Worm (Caenorhabditis elegans) whole organism, L1 larva: Measurements from ENCODE around the gene cbs-1.

Source experiments
- aly-2 ChIP-seq: fragments of 150-350 bp; optimal IDR thresholded peaks from 2 replicates; lab custom pipeline; 2014; ENCODE audit warnings: missing biosample characterization, missing genetic modification characterization
- blmp-1 ChIP-seq: fragments of 150-350 bp; optimal IDR thresholded peaks from 2 replicates; lab custom pipeline; 2014; ENCODE audit warnings: missing biosample characterization, missing genetic modification characterization
- ceh-63 ChIP-seq: fragments of 200-800 bp; sonication (Bioruptor generic); optimal IDR thresholded peaks from 2 replicates; lab custom pipeline; 2018; ENCODE audit warnings: mild to moderate bottlenecking, missing genetic modification characterization, missing compliant biosample characterization
- ceh-82 ChIP-seq, 3 experiments: fragments of 150-350 bp in 1 of 3; sonication (generic microtip) in 2 of 3; optimal IDR thresholded peaks; 2 replicates each; lab custom pipeline; 2014 to 2017; ENCODE audit warnings: missing biosample characterization in 3 of 3, missing genetic modification characterization in 3 of 3
- ceh-90 ChIP-seq: sonication (generic microtip); optimal IDR thresholded peaks from 2 replicates; lab custom pipeline; 2016; ENCODE audit warnings: missing genetic modification characterization, missing compliant biosample characterization
- ces-1 ChIP-seq: fragments of 150-350 bp; optimal IDR thresholded peaks from 2 replicates; lab custom pipeline; 2014; ENCODE audit warnings: missing biosample characterization, missing genetic modification reagents, missing genetic modification characterization
- dpl-1 ChIP-seq, 3 experiments: fragments of 150-350 bp in 2 of 3; sonication (generic microtip) in 1 of 3; optimal IDR thresholded peaks; 2 replicates each; lab custom pipeline; 2014 to 2017; ENCODE audit warnings: missing biosample characterization in 3 of 3, missing genetic modification characterization in 3 of 3, missing genetic modification reagents in 3 of 3
- efl-1 ChIP-seq, 4 experiments: fragments of 150-350 bp; optimal IDR thresholded peaks in 3 of 4; peaks in 1 of 4; 1 replicate in 1 of 4; 2 replicates in 3 of 4; lab custom pipeline; 2014; ENCODE audit warnings: missing biosample characterization in 2 of 4, missing genetic modification characterization in 2 of 4, missing genetic modification reagents in 2 of 4
- efl-3 ChIP-seq: fragments of 200-800 bp; sonication (Bioruptor generic); optimal IDR thresholded peaks from 2 replicates; lab custom pipeline; 2018; ENCODE audit warnings: mild to moderate bottlenecking, missing genetic modification characterization, missing compliant biosample characterization
- elt-2 ChIP-seq: sonication (generic microtip); optimal IDR thresholded peaks from 2 replicates; lab custom pipeline; 2016; ENCODE audit warnings: missing genetic modification characterization, mild to moderate bottlenecking, inconsistent platforms, missing compliant biosample characterization, missing genetic modification reagents
- fkh-10 ChIP-seq: sonication (generic microtip); optimal IDR thresholded peaks from 2 replicates; lab custom pipeline; 2017; ENCODE audit warnings: missing biosample characterization, missing genetic modification reagents, missing genetic modification characterization
- fkh-4 ChIP-seq: sonication (generic microtip); optimal IDR thresholded peaks from 2 replicates; lab custom pipeline; 2016; ENCODE audit warnings: missing compliant biosample characterization, missing genetic modification characterization, borderline replicate concordance
- fkh-8 ChIP-seq: sonication (generic microtip); optimal IDR thresholded peaks from 2 replicates; lab custom pipeline; 2016; ENCODE audit warnings: mild to moderate bottlenecking, missing genetic modification characterization, missing compliant biosample characterization
- grh-1 ChIP-seq: fragments of 200-800 bp; sonication (Bioruptor generic); IDR thresholded peaks from 2 replicates; pipeline ENCODE4 v1.3.6; 2022; ENCODE audit warnings: missing genetic modification reagents, missing genetic modification characterization, missing compliant biosample characterization
- hlh-17 ChIP-seq: fragments of 200-800 bp; sonication (Bioruptor generic); optimal IDR thresholded peaks from 2 replicates; lab custom pipeline; 2018; ENCODE audit warnings: missing genetic modification characterization, mild to moderate bottlenecking, missing compliant biosample characterization, moderate library complexity, borderline replicate concordance
- hpl-2 ChIP-seq: fragments of 150-350 bp; optimal IDR thresholded peaks from 2 replicates; lab custom pipeline; 2014; ENCODE audit warnings: missing biosample characterization, missing genetic modification reagents, missing genetic modification characterization
- jun-1 ChIP-seq: fragments of 150-350 bp; optimal IDR thresholded peaks from 2 replicates; lab custom pipeline; 2014; ENCODE audit warnings: missing biosample characterization, missing genetic modification reagents, missing genetic modification characterization
- lin-14 ChIP-seq: fragments of 200-800 bp; sonication (Bioruptor generic); optimal IDR thresholded peaks from 2 replicates; lab custom pipeline; 2018; ENCODE audit warnings: mild to moderate bottlenecking, missing genetic modification characterization, moderate library complexity, missing compliant biosample characterization
- lin-15B ChIP-seq: fragments of 150-350 bp; sonication (generic microtip); optimal IDR thresholded peaks from 3 replicates; lab custom pipeline; 2014; ENCODE audit warnings: missing biosample characterization, missing genetic modification characterization
- lin-35 ChIP-seq, 2 experiments: fragments of 150-350 bp; optimal IDR thresholded peaks; 2 replicates each; lab custom pipeline; 2014; ENCODE audit warnings: missing biosample characterization in 2 of 2, missing genetic modification characterization in 2 of 2, missing genetic modification reagents in 2 of 2
- lir-3 ChIP-seq: sonication (generic microtip); optimal IDR thresholded peaks from 2 replicates; lab custom pipeline; 2016; ENCODE audit warnings: mild to moderate bottlenecking, missing genetic modification characterization, moderate library complexity, missing compliant biosample characterization; ENCODE audit not compliant: poor library complexity
- mef-2 ChIP-seq: fragments of 150-350 bp; optimal IDR thresholded peaks from 2 replicates; lab custom pipeline; 2014; ENCODE audit warnings: missing biosample characterization, missing genetic modification characterization
- mep-1 ChIP-seq: fragments of 150-350 bp; optimal IDR thresholded peaks from 2 replicates; lab custom pipeline; 2014; ENCODE audit warnings: missing biosample characterization, missing genetic modification characterization
- nhr-11 ChIP-seq: fragments of 150-350 bp; optimal IDR thresholded peaks from 2 replicates; lab custom pipeline; 2014; ENCODE audit warnings: missing biosample characterization, missing genetic modification characterization
- nhr-47 ChIP-seq: sonication (generic microtip); optimal IDR thresholded peaks from 2 replicates; lab custom pipeline; 2016; ENCODE audit warnings: mild to moderate bottlenecking, missing genetic modification characterization, moderate library complexity, missing compliant biosample characterization
- nhr-76 ChIP-seq: sonication (generic microtip); optimal IDR thresholded peaks from 2 replicates; lab custom pipeline; 2017; ENCODE audit warnings: missing biosample characterization, missing genetic modification characterization
- nhr-85 ChIP-seq: sonication (generic microtip); peaks from one replicate; lab custom pipeline; 2016; ENCODE audit warnings: missing genetic modification characterization, inconsistent platforms, missing compliant biosample characterization
- rnt-1 ChIP-seq: sonication (generic microtip); optimal IDR thresholded peaks from 2 replicates; lab custom pipeline; 2016; ENCODE audit warnings: mild to moderate bottlenecking, missing genetic modification characterization, moderate library complexity, missing compliant biosample characterization
- snpc-4 ChIP-seq: fragments of 150-350 bp; optimal IDR thresholded peaks from 2 replicates; lab custom pipeline; 2014; ENCODE audit warnings: missing biosample characterization, missing genetic modification characterization
- snu-23 ChIP-seq: sonication (generic microtip); optimal IDR thresholded peaks from 2 replicates; lab custom pipeline; 2016; ENCODE audit warnings: missing genetic modification characterization, missing compliant biosample characterization
- sox-4 ChIP-seq: sonication (generic microtip); optimal IDR thresholded peaks from 2 replicates; lab custom pipeline; 2016; ENCODE audit warnings: missing genetic modification characterization, missing compliant biosample characterization
- sptf-1 ChIP-seq: fragments of 150-350 bp; optimal IDR thresholded peaks from 2 replicates; lab custom pipeline; 2014; ENCODE audit warnings: missing biosample characterization, missing genetic modification characterization
- sup-37 ChIP-seq: fragments of 200-800 bp; sonication (Bioruptor generic); optimal IDR thresholded peaks from 2 replicates; lab custom pipeline; 2018; ENCODE audit warnings: mild to moderate bottlenecking, missing genetic modification characterization, missing compliant biosample characterization
- tbx-2 ChIP-seq: sonication (generic microtip); optimal IDR thresholded peaks from 2 replicates; lab custom pipeline; 2016; ENCODE audit warnings: missing genetic modification characterization, missing compliant biosample characterization
- tlp-1 ChIP-seq: fragments of 150-350 bp; optimal IDR thresholded peaks from 2 replicates; lab custom pipeline; 2014; ENCODE audit warnings: missing biosample characterization, missing genetic modification characterization
- unc-62 ChIP-seq: fragments of 150-350 bp; optimal IDR thresholded peaks from 2 replicates; lab custom pipeline; 2014; ENCODE audit warnings: missing biosample characterization, missing genetic modification reagents, missing genetic modification characterization
- ztf-11 ChIP-seq, 2 experiments: sonication (generic microtip); optimal IDR thresholded peaks; 2 replicates each; lab custom pipeline; 2016 to 2017; ENCODE audit warnings: missing genetic modification characterization in 2 of 2, missing biosample characterization in 1 of 2, missing compliant biosample characterization in 1 of 2

The cbs-1 gene

DNA sequence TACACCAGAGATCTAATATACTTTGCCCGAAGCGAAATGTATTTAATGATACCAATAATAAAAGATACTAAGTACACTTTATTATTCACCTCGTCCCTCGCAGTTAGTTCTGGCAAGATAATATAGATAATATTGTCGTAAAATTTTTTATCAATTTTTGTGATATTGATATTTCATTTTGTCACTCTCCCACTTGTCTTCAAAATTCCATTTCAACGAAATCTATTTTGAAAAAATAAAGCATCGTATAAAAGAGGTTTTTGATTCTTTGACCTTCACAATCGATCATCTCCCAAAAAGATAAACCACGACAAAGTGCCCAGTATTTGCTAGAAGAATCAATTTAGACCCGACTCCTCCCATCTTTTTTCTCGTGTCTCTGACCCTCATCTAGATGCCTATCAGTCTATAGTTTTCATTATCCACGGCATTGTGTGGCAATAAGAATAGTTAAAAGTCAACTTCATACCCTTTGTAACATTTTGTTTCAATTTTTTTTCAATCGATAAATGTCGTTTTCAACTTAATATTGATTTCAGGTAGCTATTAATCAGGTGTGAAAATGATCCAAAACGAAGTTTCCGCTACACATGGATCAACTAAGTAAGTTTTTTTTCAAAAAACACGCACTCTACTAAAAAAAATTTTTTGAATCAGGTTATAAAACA is at the start of gene cbs-1 (continued):
- no peak for TF ChIP-seq blmp-1 (tag; lab: Kevin White, UChicago)
- TF ChIP-seq rnt-1 (tag; lab: Kevin White, UChicago): no peak
- TF ChIP-seq fkh-8 (tag; lab: Kevin White, UChicago): no peak
- TF ChIP-seq aly-2 (tag; lab: Kevin White, UChicago): no peak
- no peak for TF ChIP-seq ces-1 (GFP tag; lab: Kevin White, UChicago)
- TF ChIP-seq nhr-11 (tag; lab: Kevin White, UChicago): no peak
- TF ChIP-seq lin-14 (GFP tag; lab: Kevin White, UChicago): peak; percentile 46
- no peak for TF ChIP-seq sox-4 (tag; lab: Kevin White, UChicago)

DNA sequence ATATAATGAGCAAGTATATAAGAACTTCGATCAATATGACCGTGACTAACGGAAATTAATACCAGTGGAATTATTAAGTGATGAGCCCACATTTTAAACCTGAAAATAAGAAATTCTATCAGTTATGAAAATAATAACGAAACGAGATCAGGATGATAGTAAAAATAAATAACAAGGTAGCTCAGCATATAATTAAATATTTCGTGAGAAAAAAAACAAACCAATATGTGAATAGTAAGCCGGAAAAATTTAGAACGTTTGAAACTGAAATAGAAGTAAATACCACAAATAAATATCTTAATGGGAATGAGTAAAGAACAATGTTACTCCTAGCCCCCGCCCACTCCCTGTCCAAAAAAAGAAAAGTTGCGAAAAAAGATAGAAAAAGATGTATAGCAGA is 45.4 kb upstream of the cbs-1 start, which contains the start of gene F19C6.3:
Gene F19C6.3, minus strand, starts transcription at position 101 of the 400 bp plus-strand sequence.
- TF ChIP-seq grh-1 (GFP tag; lab: Robert Waterston, UW): no peak
- TF ChIP-seq efl-1 (optimal IDR thresholded peaks at IDR 0.05; lab: Kevin White, UChicago): no peak
- peak in 1 of 2 experiments; percentile 19 for TF ChIP-seq efl-1 (GFP tag; optimal IDR thresholded peaks at IDR 0.05 in 1 of 2; lab: Kevin White, UChicago)
- TF ChIP-seq, all 84 proteins: peak for 1

DNA sequence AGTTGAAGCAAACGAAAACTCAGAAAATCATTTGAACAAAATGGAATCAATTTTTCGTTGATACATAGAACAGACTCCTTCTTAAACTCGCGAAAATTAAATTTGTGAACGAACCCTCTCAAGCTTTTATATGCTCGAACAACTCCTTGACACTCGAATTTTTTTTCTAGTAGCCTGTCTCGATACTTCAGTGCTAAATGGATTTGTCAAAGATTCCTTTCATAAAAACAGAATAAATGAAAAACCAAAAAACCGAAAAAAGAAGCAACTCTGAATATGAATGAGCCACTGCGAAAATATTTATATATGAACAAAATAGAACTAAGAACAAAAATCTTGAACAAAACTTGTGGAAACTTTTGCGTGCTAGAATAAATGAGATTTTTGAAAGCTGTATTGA is 44.1 kb upstream of the cbs-1 start:
- TF ChIP-seq snpc-4 (no peak), fkh-10 (peak; percentile 73), rnt-1 (tag; lab: Kevin White, UChicago) (no peak), ceh-90 (tag; lab: Kevin White, UChicago) (no peak)

DNA sequence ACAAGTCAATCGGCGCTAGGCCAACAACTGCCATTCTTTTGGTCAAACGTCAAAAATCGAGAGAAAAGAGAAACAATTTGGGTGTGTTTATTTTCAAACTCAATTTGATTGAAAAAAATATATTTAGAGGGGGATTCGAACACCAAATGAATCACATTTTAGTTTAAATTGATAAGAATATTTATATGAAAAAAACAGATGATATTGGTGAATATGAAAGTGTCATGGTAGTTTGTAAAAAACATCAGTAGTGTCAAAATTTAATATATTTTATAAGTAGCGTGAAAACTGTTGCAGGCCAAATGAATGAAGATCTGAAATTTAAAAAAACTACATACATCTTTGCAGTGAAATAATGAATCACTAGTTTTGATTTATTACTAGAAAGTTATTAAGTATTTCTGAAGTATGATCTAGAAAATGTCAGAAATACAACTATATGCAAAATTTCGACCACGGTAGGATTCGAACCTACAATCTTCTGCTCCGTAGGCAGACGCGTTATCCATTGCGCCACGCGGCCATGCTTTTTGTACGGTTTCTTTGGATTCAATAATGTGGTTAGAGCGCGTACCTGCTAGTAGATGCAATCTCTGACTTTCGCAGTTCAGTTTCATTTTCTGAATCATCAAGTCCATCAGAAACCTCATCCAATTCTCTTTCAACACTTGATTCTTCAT is 36.0 kb upstream of the cbs-1 start, which contains the start of gene F19C6.4:
Gene F19C6.4, minus strand, starts transcription at position 51 of the 680 bp plus-strand sequence.
- no peak for TF ChIP-seq ceh-82 (tag; optimal IDR thresholded peaks at IDR 0.05; lab: Kevin White, UChicago)
- TF ChIP-seq jun-1 (tag; lab: Kevin White, UChicago): no peak
- TF ChIP-seq tbx-2 (tag; lab: Kevin White, UChicago): no peak

DNA sequence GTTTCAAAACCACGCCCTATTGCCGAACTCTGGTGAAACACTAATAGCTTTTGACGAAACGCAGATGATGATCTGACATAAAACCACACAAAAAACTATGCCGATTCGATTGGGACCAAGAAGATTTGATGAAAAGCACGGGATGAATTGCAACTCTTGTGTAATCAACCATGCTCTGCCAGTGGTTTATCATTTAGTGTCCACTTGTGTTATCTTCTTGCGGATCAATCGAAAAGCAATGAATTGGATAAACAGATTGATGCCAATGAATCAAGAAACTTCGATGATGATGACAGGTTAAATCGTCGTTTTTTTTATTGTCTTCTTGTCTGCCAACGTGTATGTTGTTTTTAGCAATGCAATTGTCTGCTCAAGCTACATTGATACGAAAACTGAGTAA is 32.1 kb upstream of the cbs-1 start, which contains the start of gene F42G10.1:
Gene F42G10.1, minus strand, starts transcription at position 151 of the 400 bp plus-strand sequence.
- TF ChIP-seq lin-14 (GFP tag; lab: Kevin White, UChicago) (peak; percentile 25), lin-15B (tag; lab: Kevin White, UChicago) (no peak), mef-2 (tag; lab: Kevin White, UChicago) (no peak), elt-2 (tag; lab: Kevin White, UChicago) (no peak), rnt-1 (tag; lab: Kevin White, UChicago) (peak; percentile 5), fkh-4 (no peak), sup-37 (GFP tag; lab: Kevin White, UChicago) (no peak), hpl-2 (GFP tag; lab: Kevin White, UChicago) (no peak), tlp-1 (tag; lab: Kevin White, UChicago) (no peak)

DNA sequence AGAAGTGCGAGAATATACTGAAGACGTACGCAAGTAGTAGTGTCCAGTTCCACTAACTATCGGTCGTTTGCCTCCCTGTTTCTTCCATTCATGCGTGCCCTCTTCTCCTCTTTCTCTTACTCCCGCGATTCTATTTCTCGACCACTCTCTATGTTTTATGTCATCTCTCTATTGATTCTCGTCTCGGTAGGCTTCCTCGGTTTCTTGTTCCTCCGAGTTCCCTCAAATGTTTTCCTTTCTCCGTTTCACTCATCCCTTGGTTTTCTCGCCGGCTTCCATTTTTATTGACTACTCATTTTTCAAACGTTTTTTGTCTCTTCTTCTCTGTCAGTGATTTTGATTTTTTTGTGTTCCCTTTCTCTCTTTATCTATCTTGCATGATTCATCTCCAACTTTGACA is 27.7 kb upstream of the cbs-1 start:
- no peak for TF ChIP-seq hlh-17 (GFP tag; lab: Kevin White, UChicago)
- no peak for TF ChIP-seq nhr-76 (tag; lab: Kevin White, UChicago)
- TF ChIP-seq lin-35 (GFP tag; optimal IDR thresholded peaks at IDR 0.05; lab: Kevin White, UChicago): peak; percentile 24 to 47
- TF ChIP-seq efl-3 (GFP tag; lab: Kevin White, UChicago): no peak
- peak; percentile 92 for TF ChIP-seq blmp-1 (tag; lab: Kevin White, UChicago)
- TF ChIP-seq unc-62 (GFP tag; lab: Kevin White, UChicago): no peak
- TF ChIP-seq ceh-63: no peak
- TF ChIP-seq efl-1 (optimal IDR thresholded peaks at IDR 0.05; lab: Kevin White, UChicago): peak; percentile 18 to 42
- TF ChIP-seq efl-1 (GFP tag; optimal IDR thresholded peaks at IDR 0.05 in 1 of 2; lab: Kevin White, UChicago): peak in 1 of 2 experiments; percentile 81
- TF ChIP-seq mep-1 (tag; lab: Kevin White, UChicago): peak; percentile 77
- TF ChIP-seq rnt-1 (tag; lab: Kevin White, UChicago): peak; percentile 42
- peak; percentile 86 for TF ChIP-seq nhr-85 (tag; lab: Kevin White, UChicago)
- no peak for TF ChIP-seq ztf-11 (tag; optimal IDR thresholded peaks at IDR 0.05; lab: Kevin White, UChicago)
- peak; percentile 74 for TF ChIP-seq snu-23 (GFP tag; lab: Kevin White, UChicago)
- TF ChIP-seq nhr-11 (tag; lab: Kevin White, UChicago): no peak
- TF ChIP-seq nhr-47: peak; percentile 49
- no peak for TF ChIP-seq snpc-4
- peak; percentile 2 to 40 (median 34) for TF ChIP-seq ceh-82 (tag; optimal IDR thresholded peaks at IDR 0.05; lab: Kevin White, UChicago)
- no peak for TF ChIP-seq sptf-1
- no peak for TF ChIP-seq lin-15B (tag; lab: Kevin White, UChicago)
- peak; percentile 92 for TF ChIP-seq lin-14 (GFP tag; lab: Kevin White, UChicago)
- TF ChIP-seq lir-3 (tag; lab: Kevin White, UChicago): no peak
- no peak for TF ChIP-seq dpl-1 (GFP tag; optimal IDR thresholded peaks at IDR 0.05; lab: Kevin White, UChicago)
